Worm (Caenorhabditis elegans): ENCODE results near the gene Y6E2A.4.

DNA sequence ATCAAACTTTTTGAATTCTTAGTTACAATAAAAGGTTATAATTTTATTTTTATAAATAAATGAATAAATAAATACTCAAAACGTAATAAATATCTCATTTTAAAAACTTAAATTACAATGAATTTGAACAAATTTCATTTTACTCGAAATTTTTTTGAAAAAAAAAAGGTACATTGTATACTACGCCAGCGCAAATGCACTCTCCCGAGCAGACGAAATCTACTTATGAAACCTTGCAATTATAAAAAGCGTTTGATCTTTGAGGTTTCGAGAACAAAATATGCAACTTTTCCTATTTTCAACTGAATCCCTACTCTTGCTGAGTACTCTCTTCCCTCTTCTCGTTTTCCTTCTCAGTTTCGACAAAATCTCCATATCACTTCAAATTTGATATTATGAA is 28.9 kb downstream of the Y6E2A.4 start, which contains the start of gene nhr-197:
- TF ChIP-seq skn-1 (tag; optimal IDR thresholded peaks at IDR 0.05) (no peak), nhr-12 (tag; optimal IDR thresholded peaks at IDR 0.05) (no peak), sma-3 (GFP tag; optimal IDR thresholded peaks at IDR 0.05) (no peak), unc-39 (tag; optimal IDR thresholded peaks at IDR 0.05) (no peak), mdl-1 (tag; optimal IDR thresholded peaks at IDR 0.05) (no peak), elt-3 (tag; optimal IDR thresholded peaks at IDR 0.05) (no peak), lin-13 (GFP tag; optimal IDR thresholded peaks at IDR 0.05) (no peak), ama-1 (optimal IDR thresholded peaks at IDR 0.05) (no peak), lin-39 (tag; optimal IDR thresholded peaks at IDR 0.05) (no peak), nhr-23 (tag; optimal IDR thresholded peaks at IDR 0.05) (no peak), elt-1 (tag; optimal IDR thresholded peaks at IDR 0.05) (no peak), nhr-77 (tag; optimal IDR thresholded peaks at IDR 0.05) (no peak)

Measured in whole organism, L2 larva.